Fruit fly (Drosophila melanogaster) whole organism, embryonic: Measurements from ENCODE around the gene PsGEF.

Experiments used
- Ada2b ChIP-seq: fragments of 200-800 bp; sonication (Bioruptor generic); IDR thresholded peaks from 2 replicates; pipeline ENCODE4 v1.3.6; 2022; ENCODE audit warnings: missing biosample characterization, missing genetic modification characterization
- Atf6 ChIP-seq: fragments of 200-800 bp; sonication (Bioruptor generic); IDR thresholded peaks from 2 replicates; pipeline ENCODE4 v1.3.6; 2022; ENCODE audit warnings: missing biosample characterization, missing genetic modification characterization
- Blimp-1 ChIP-seq: fragments of 200-800 bp; sonication (Bioruptor generic); optimal IDR thresholded peaks from 3 replicates; lab custom pipeline; 2018; ENCODE audit warnings: missing biosample characterization, missing genetic modification characterization, mild to moderate bottlenecking, moderate library complexity, missing genetic modification reagents
- CG10209 ChIP-seq: fragments of 200-800 bp; sonication (Bioruptor generic); optimal IDR thresholded peaks from 3 replicates; lab custom pipeline; 2017; ENCODE audit warnings: missing biosample characterization, mild to moderate bottlenecking, missing genetic modification characterization, missing genetic modification reagents
- CG10979 ChIP-seq: fragments of 200-800 bp; sonication (Bioruptor generic); optimal IDR thresholded peaks from 2 replicates; lab custom pipeline; 2018; ENCODE audit warnings: missing biosample characterization, mild to moderate bottlenecking, missing genetic modification characterization, moderate library complexity
- CG11504 ChIP-seq: fragments of 200-800 bp; sonication (Bioruptor generic); optimal IDR thresholded peaks from 3 replicates; lab custom pipeline; 2019; ENCODE audit warnings: missing biosample characterization, mild to moderate bottlenecking, missing genetic modification characterization, moderate library complexity
- CG12744 ChIP-seq: fragments of 200-800 bp; sonication (Bioruptor generic); optimal IDR thresholded peaks from 2 replicates; lab custom pipeline; 2016; ENCODE audit warnings: missing biosample characterization, missing genetic modification characterization
- CG13123 ChIP-seq: fragments of 200-800 bp; sonication (Bioruptor generic); optimal IDR thresholded peaks from 2 replicates; lab custom pipeline; 2016; ENCODE audit warnings: missing biosample characterization, missing genetic modification characterization
- CG13296 ChIP-seq: fragments of 200-800 bp; sonication (Bioruptor generic); optimal IDR thresholded peaks from 3 replicates; lab custom pipeline; 2018; ENCODE audit warnings: missing biosample characterization, mild to moderate bottlenecking, missing genetic modification characterization
- CG13624 ChIP-seq: fragments of 200-800 bp; sonication (Bioruptor generic); optimal IDR thresholded peaks from 2 replicates; lab custom pipeline; 2016; ENCODE audit warnings: missing biosample characterization, missing genetic modification characterization
- CG31441 ChIP-seq: fragments of 200-800 bp; sonication (Bioruptor generic); IDR thresholded peaks from 2 replicates; pipeline ENCODE4 v1.3.6; 2022; ENCODE audit warnings: missing biosample characterization, missing genetic modification characterization
- CG33557 ChIP-seq: fragments of 200-800 bp; sonication (Bioruptor generic); optimal IDR thresholded peaks from 2 replicates; lab custom pipeline; 2019; ENCODE audit warnings: missing biosample characterization, mild to moderate bottlenecking, missing genetic modification characterization, moderate library complexity
- CG4360 ChIP-seq: fragments of 200-800 bp; sonication (Bioruptor generic); IDR thresholded peaks from 2 replicates; pipeline ENCODE4 v1.3.6; 2022; ENCODE audit warnings: missing biosample characterization, missing genetic modification characterization
- CG4820 ChIP-seq: fragments of 200-800 bp; sonication (Bioruptor generic); optimal IDR thresholded peaks from 3 replicates; lab custom pipeline; 2016; ENCODE audit warnings: missing biosample characterization, missing genetic modification characterization
- CG6654 ChIP-seq: fragments of 200-800 bp; sonication (Bioruptor generic); optimal IDR thresholded peaks from 2 replicates; lab custom pipeline; 2017; ENCODE audit warnings: missing biosample characterization, mild to moderate bottlenecking, missing genetic modification characterization
- CG7372 ChIP-seq: fragments of 200-800 bp; sonication (Bioruptor generic); IDR thresholded peaks from 2 replicates; pipeline ENCODE4 v1.3.6; 2022; ENCODE audit warnings: missing biosample characterization, missing genetic modification characterization
- CoRest ChIP-seq: fragments of 200-800 bp; sonication (Bioruptor generic); optimal IDR thresholded peaks from 3 replicates; lab custom pipeline; 2018; ENCODE audit warnings: missing biosample characterization, mild to moderate bottlenecking, missing genetic modification characterization, moderate library complexity
- D19B ChIP-seq: fragments of 200-800 bp; sonication (Bioruptor generic); optimal IDR thresholded peaks from 2 replicates; lab custom pipeline; 2017; ENCODE audit warnings: missing biosample characterization, mild to moderate bottlenecking, missing genetic modification characterization
- Dip3 ChIP-seq: fragments of 200-800 bp; sonication (Bioruptor generic); optimal IDR thresholded peaks from 3 replicates; lab custom pipeline; 2016; ENCODE audit warnings: missing biosample characterization, missing genetic modification characterization
- Dll ChIP-seq: fragments of 200-800 bp; sonication (Bioruptor generic); IDR thresholded peaks from 4 replicates; pipeline ENCODE4 v1.3.6; 2022; ENCODE audit warnings: missing biosample characterization, missing genetic modification characterization; ENCODE audit not compliant: partially characterized antibody
- Dp ChIP-seq: fragments of 200-800 bp; sonication (Bioruptor generic); optimal IDR thresholded peaks from 2 replicates; lab custom pipeline; 2018; ENCODE audit warnings: missing biosample characterization, mild to moderate bottlenecking, missing genetic modification characterization, moderate library complexity
- Drgx ChIP-seq: fragments of 200-800 bp; sonication (Bioruptor generic); IDR thresholded peaks from 2 replicates; pipeline ENCODE4 v1.3.6; 2022; ENCODE audit warnings: missing biosample characterization, missing genetic modification characterization
- Fer3 ChIP-seq: fragments of 200-800 bp; sonication (Bioruptor generic); optimal IDR thresholded peaks from 2 replicates; lab custom pipeline; 2018; ENCODE audit warnings: missing biosample characterization, mild to moderate bottlenecking, missing genetic modification characterization, moderate library complexity
- Gug ChIP-seq: fragments of 200-800 bp; sonication (Bioruptor generic); IDR thresholded peaks from 4 replicates; pipeline ENCODE4 v1.3.6; 2022; ENCODE audit warnings: missing biosample characterization, missing genetic modification characterization
- Hmx ChIP-seq: fragments of 200-800 bp; sonication (Bioruptor generic); optimal IDR thresholded peaks from 2 replicates; lab custom pipeline; 2016; ENCODE audit warnings: missing biosample characterization, missing genetic modification characterization
- Hr3 ChIP-seq: fragments of 200-800 bp; sonication (Bioruptor generic); optimal IDR thresholded peaks from 3 replicates; lab custom pipeline; 2016; ENCODE audit warnings: missing biosample characterization, missing genetic modification characterization
- Hsf ChIP-seq: fragments of 200-800 bp; sonication (Bioruptor generic); optimal IDR thresholded peaks from 3 replicates; lab custom pipeline; 2016; ENCODE audit warnings: missing biosample characterization, missing genetic modification characterization
- Lpt ChIP-seq: fragments of >200 bp; optimal IDR thresholded peaks from 2 replicates; lab custom pipeline; 2018; ENCODE audit warnings: missing biosample characterization, missing genetic modification characterization
- MBD-R2 ChIP-seq: fragments of 200-800 bp; sonication (Bioruptor generic); IDR thresholded peaks from 2 replicates; pipeline ENCODE4 v1.3.6; 2022; ENCODE audit warnings: missing biosample characterization, missing genetic modification characterization
- Med ChIP-seq: fragments of 200-800 bp; sonication (Bioruptor generic); peaks from one replicate; lab custom pipeline; 2016; ENCODE audit warnings: missing biosample characterization, missing genetic modification characterization, mild to moderate bottlenecking, inconsistent platforms, moderate library complexity
- NfI ChIP-seq: fragments of 200-800 bp; sonication (Bioruptor generic); optimal IDR thresholded peaks from 3 replicates; lab custom pipeline; 2018; ENCODE audit warnings: missing biosample characterization, mild to moderate bottlenecking, missing genetic modification characterization, moderate library complexity
- Poxn ChIP-seq: fragments of 200-800 bp; sonication (Bioruptor generic); IDR thresholded peaks from 2 replicates; pipeline ENCODE4 v1.3.6; 2022; ENCODE audit warnings: missing biosample characterization, missing genetic modification characterization
- Rx ChIP-seq: fragments of 200-800 bp; sonication (Bioruptor generic); IDR thresholded peaks from 2 replicates; pipeline ENCODE4 v1.3.6; 2022; ENCODE audit warnings: missing biosample characterization, missing genetic modification characterization
- Sox100B ChIP-seq: fragments of 200-800 bp; sonication (Bioruptor generic); optimal IDR thresholded peaks from 3 replicates; lab custom pipeline; 2018; ENCODE audit warnings: missing biosample characterization, mild to moderate bottlenecking, missing genetic modification characterization
- Tbp ChIP-seq: fragments of >200 bp; optimal IDR thresholded peaks from 2 replicates; lab custom pipeline; 2018; ENCODE audit warnings: missing biosample characterization, missing genetic modification characterization
- danr ChIP-seq: fragments of 200-800 bp; sonication (Bioruptor generic); IDR thresholded peaks from 2 replicates; pipeline ENCODE4 v1.3.6; 2022; ENCODE audit warnings: missing biosample characterization, missing genetic modification characterization
- dmrt11E ChIP-seq: fragments of 200-800 bp; sonication (Bioruptor generic); optimal IDR thresholded peaks from 3 replicates; lab custom pipeline; 2018; ENCODE audit warnings: missing biosample characterization, mild to moderate bottlenecking, missing genetic modification characterization, moderate library complexity
- dpn ChIP-seq, 2 experiments: fragments of 200-800 bp; sonication (Bioruptor generic); optimal IDR thresholded peaks; 3 replicates each; lab custom pipeline; 2016; ENCODE audit warnings: missing biosample characterization in 2 of 2, missing genetic modification characterization in 2 of 2
- esg ChIP-seq: fragments of 200-800 bp; sonication (Bioruptor generic); conservative IDR thresholded peaks from 2 replicates; pipeline ENCODE4 v1.3.6; 2022; ENCODE audit warnings: missing biosample characterization, missing genetic modification characterization
- lov ChIP-seq, 2 experiments: fragments of 200-800 bp in 1 of 2; fragments of >200 bp in 1 of 2; sonication (Bioruptor generic) in 1 of 2; IDR thresholded peaks in 1 of 2; optimal IDR thresholded peaks in 1 of 2; 2 replicates in 1 of 2; 3 replicates in 1 of 2; pipeline versions ENCODE4 v1.3.6 to Lab custom; 2017 to 2022; ENCODE audit warnings: missing biosample characterization in 1 of 2, missing genetic modification characterization in 1 of 2
- nmo ChIP-seq: fragments of 200-800 bp; sonication (Bioruptor generic); optimal IDR thresholded peaks from 2 replicates; lab custom pipeline; 2018; ENCODE audit warnings: missing biosample characterization, mild to moderate bottlenecking, missing genetic modification characterization, moderate library complexity
- nom ChIP-seq: fragments of 200-800 bp; sonication (Bioruptor generic); optimal IDR thresholded peaks from 2 replicates; lab custom pipeline; 2017; ENCODE audit warnings: missing biosample characterization, missing genetic modification characterization, mild to moderate bottlenecking, moderate library complexity, missing genetic modification reagents
- otp ChIP-seq: fragments of 200-800 bp; sonication (Bioruptor generic); IDR thresholded peaks from 3 replicates; pipeline ENCODE4, ENCODE4 v1.3.6; 2022; ENCODE audit warnings: missing biosample characterization, missing genetic modification characterization
- row ChIP-seq: fragments of 200-800 bp; sonication (Bioruptor generic); IDR thresholded peaks from 3 replicates; pipeline ENCODE4 v1.3.6; 2022; ENCODE audit warnings: missing biosample characterization, missing genetic modification characterization
- sug ChIP-seq: fragments of 200-800 bp; optimal IDR thresholded peaks from 2 replicates; lab custom pipeline; 2019; ENCODE audit warnings: missing biosample characterization, mild to moderate bottlenecking, missing genetic modification characterization, moderate library complexity
- toy ChIP-seq: fragments of 200-800 bp; sonication (Bioruptor generic); IDR thresholded peaks from 2 replicates; pipeline ENCODE4 v1.3.6; 2022; ENCODE audit warnings: missing biosample characterization, missing genetic modification characterization
- tup ChIP-seq: fragments of 200-800 bp; sonication (Bioruptor generic); optimal IDR thresholded peaks from 2 replicates; lab custom pipeline; 2016; ENCODE audit warnings: missing biosample characterization, mild to moderate bottlenecking, missing genetic modification characterization, moderate library complexity
- vvl ChIP-seq: fragments of 200-800 bp; sonication (Bioruptor generic); IDR thresholded peaks from 2 replicates; pipeline ENCODE4 v1.3.6; 2022; ENCODE audit warnings: missing biosample characterization, missing genetic modification characterization
- zen2 ChIP-seq: fragments of 200-800 bp; sonication (Bioruptor generic); IDR thresholded peaks from 3 replicates; pipeline ENCODE4 v1.3.6; 2022; ENCODE audit warnings: missing biosample characterization, missing genetic modification characterization; ENCODE audit not compliant: partially characterized antibody
- zfh2 ChIP-seq: fragments of 200-800 bp; sonication (Bioruptor generic); optimal IDR thresholded peaks from 2 replicates; lab custom pipeline; 2016; ENCODE audit warnings: missing biosample characterization, missing genetic modification characterization

Gene PsGEF

DNA sequence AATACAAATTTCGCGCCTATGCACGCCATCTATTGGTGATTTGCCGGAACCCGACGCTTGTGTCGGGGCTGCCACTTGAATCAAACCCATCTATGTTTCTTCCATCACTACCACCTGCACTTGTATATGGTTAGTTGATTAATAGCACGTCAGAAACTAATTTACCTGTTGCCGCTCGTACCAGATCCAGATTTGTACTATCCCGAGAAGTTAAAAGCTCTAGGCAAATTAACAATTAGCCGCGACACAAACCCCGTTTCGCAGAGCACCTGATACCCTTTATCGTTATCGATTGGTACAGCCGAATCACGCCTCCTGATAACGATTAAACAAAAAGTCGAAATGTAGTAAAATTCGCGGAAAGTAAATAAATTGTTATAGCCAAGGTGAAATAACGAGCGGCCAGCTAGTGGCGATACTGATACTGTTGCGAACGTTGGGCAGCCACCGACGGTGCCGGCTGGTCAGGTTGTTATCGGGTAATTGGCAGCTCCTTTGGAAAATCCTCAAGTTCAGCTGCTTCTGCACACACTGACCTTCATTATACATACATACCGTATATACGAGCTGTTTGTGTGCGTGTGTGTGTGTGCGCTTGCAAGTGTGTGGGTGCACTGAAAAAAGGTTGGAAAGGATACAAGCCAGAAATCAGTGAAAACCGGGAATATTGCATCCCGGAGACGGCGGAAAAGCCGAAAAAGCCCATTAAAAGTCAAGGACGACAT is 47.3 kb downstream of the PsGEF start (continued):
- TF ChIP-seq CG12744 (no peak), Dip3 (GFP tag; lab: Kevin White, UChicago) (no peak), Ada2b (GFP tag; lab: Robert Waterston, UW) (no peak), lov (optimal IDR thresholded peaks at IDR 0.05; lab: Kevin White, UChicago) (no peak), lov (GFP tag; IDR thresholded peaks at IDR 0.05; lab: Robert Waterston, UW) (no peak), Rx (GFP tag; lab: Robert Waterston, UW) (no peak), row (GFP tag; lab: Robert Waterston, UW) (no peak), Dp (GFP tag; lab: Kevin White, UChicago) (peak; percentile 94), dpn (GFP tag; optimal IDR thresholded peaks at IDR 0.05; lab: Kevin White, UChicago) (no peak), NfI (GFP tag; lab: Kevin White, UChicago) (no peak), CG10209 (GFP tag; lab: Kevin White, UChicago) (no peak), CG4360 (no peak), CG6654 (GFP tag; lab: Kevin White, UChicago) (no peak), dmrt11E (no peak), Sox100B (GFP tag; lab: Kevin White, UChicago) (no peak), Dll (GFP tag; lab: Robert Waterston, UW) (peak; percentile 66), CG13123 (GFP tag; lab: Kevin White, UChicago) (no peak), CoRest (peak; percentile 44), tup (no peak), CG7372 (GFP tag; lab: Robert Waterston, UW) (no peak), D19B (GFP tag; lab: Kevin White, UChicago) (no peak), Med (GFP tag; lab: Kevin White, UChicago) (peak; percentile 78), Atf6 (GFP tag; lab: Robert Waterston, UW) (no peak), MBD-R2 (GFP tag; lab: Robert Waterston, UW) (peak; percentile 38; the same call in 1 of the 2 replicates), CG13624 (peak; percentile 16), esg (no peak), Hsf (GFP tag; lab: Kevin White, UChicago) (no peak), Hmx (no peak), danr (GFP tag; lab: Robert Waterston, UW) (no peak), nom (GFP tag; lab: Kevin White, UChicago) (no peak), Tbp (GFP tag; lab: Kevin White, UChicago) (no peak), CG13296 (GFP tag; lab: Kevin White, UChicago) (no peak), Gug (GFP tag; lab: Robert Waterston, UW) (no peak), Poxn (GFP tag; lab: Robert Waterston, UW) (no peak), Lpt (GFP tag; lab: Kevin White, UChicago) (no peak), toy (GFP tag; lab: Robert Waterston, UW) (no peak), CG4820 (GFP tag; lab: Kevin White, UChicago) (no peak), zfh2 (no peak), CG11504 (tag; lab: Kevin White, UChicago) (no peak), nmo (GFP tag; lab: Kevin White, UChicago) (peak; percentile 48), zen2 (no peak; the same call in 2 of the 3 replicates), Drgx (GFP tag; lab: Robert Waterston, UW) (no peak), Fer3 (tag; lab: Kevin White, UChicago) (no peak), Blimp-1 (GFP tag; lab: Kevin White, UChicago) (no peak), Hr3 (GFP tag; lab: Kevin White, UChicago) (no peak), vvl (GFP tag; lab: Robert Waterston, UW) (peak; percentile 25; the same call in 1 of the 2 replicates), CG31441 (GFP tag; lab: Robert Waterston, UW) (no peak), otp (GFP tag; lab: Robert Waterston, UW) (no peak), CG33557 (no peak), sug (peak; percentile 26), CG10979 (tag; lab: Kevin White, UChicago) (no peak)
